Worm (Caenorhabditis elegans) whole organism, young adult: ENCODE results near the gene pcrg-1.

Experiments
- C06A6.2 ChIP-seq: fragments of 200-800 bp; sonication (Bioruptor generic); conservative IDR thresholded peaks from 2 replicates; pipeline ENCODE4 v1.3.6; 2022; ENCODE audit warnings: missing genetic modification characterization, missing compliant biosample characterization
- K11D2.4 ChIP-seq: fragments of 200-800 bp; sonication (Bioruptor generic); IDR thresholded peaks from 2 replicates; pipeline ENCODE4 v1.3.6; 2022; ENCODE audit warnings: missing genetic modification reagents, missing genetic modification characterization, missing compliant biosample characterization
- akir-1 ChIP-seq: fragments of 200-800 bp; sonication (Bioruptor generic); optimal IDR thresholded peaks from 2 replicates; lab custom pipeline; 2018; ENCODE audit warnings: mild to moderate bottlenecking, missing genetic modification characterization, moderate library complexity, missing compliant biosample characterization
- cebp-1 ChIP-seq, 2 experiments: fragments of 200-800 bp in 1 of 2; sonication (Bioruptor generic) in 1 of 2; sonication (generic microtip) in 1 of 2; IDR thresholded peaks in 1 of 2; optimal IDR thresholded peaks in 1 of 2; 2 replicates each; pipeline versions ENCODE4 v1.3.6 to Lab custom; 2017 to 2022; ENCODE audit warnings: missing compliant biosample characterization in 2 of 2, missing genetic modification characterization in 2 of 2, mild to moderate bottlenecking in 1 of 2, missing genetic modification reagents in 1 of 2, moderate library complexity in 1 of 2
- ets-4 ChIP-seq: fragments of 200-800 bp; sonication (Bioruptor generic); optimal IDR thresholded peaks from 2 replicates; lab custom pipeline; 2018; ENCODE audit warnings: mild to moderate bottlenecking, missing genetic modification characterization, missing compliant biosample characterization
- mes-4 ChIP-seq: sonication (generic microtip); optimal IDR thresholded peaks from 2 replicates; lab custom pipeline; 2016; ENCODE audit warnings: missing genotype, missing genetic modification characterization, missing compliant biosample characterization
- mxl-1 ChIP-seq: sonication (generic microtip); optimal IDR thresholded peaks from 2 replicates; lab custom pipeline; 2016; ENCODE audit warnings: missing genetic modification characterization, missing compliant biosample characterization
- nfya-1 ChIP-seq: sonication (generic microtip); optimal IDR thresholded peaks from 2 replicates; lab custom pipeline; 2017; ENCODE audit warnings: antibody characterized with exemption, missing compliant biosample characterization, missing genetic modification characterization, borderline replicate concordance; ENCODE audit not compliant: insufficient read depth
- unc-62 ChIP-seq: fragments of 150-350 bp; optimal IDR thresholded peaks from 2 replicates; lab custom pipeline; 2014; ENCODE audit warnings: missing biosample characterization, missing genetic modification reagents, missing genetic modification characterization
- ztf-6 ChIP-seq: fragments of 200-800 bp; sonication (Bioruptor generic); IDR thresholded peaks from 2 replicates; pipeline ENCODE4 v1.3.6; 2022; ENCODE audit warnings: missing genetic modification reagents, missing genetic modification characterization, missing compliant biosample characterization

ce11 chrII:7203110-7203509, 2.8 kb downstream of the pcrg-1 start, which contains the start of gene srd-56:
- no peak for TF ChIP-seq mxl-1 (tag; lab: Kevin White, UChicago)
- no peak for TF ChIP-seq C06A6.2 (GFP tag; lab: Robert Waterston, UW)
- TF ChIP-seq akir-1 = no peak
- no peak for TF ChIP-seq unc-62 (GFP tag; lab: Kevin White, UChicago)
- TF ChIP-seq ets-4 = no peak
- TF ChIP-seq K11D2.4 (GFP tag; lab: Robert Waterston, UW) = no peak
- no peak for TF ChIP-seq cebp-1 (GFP tag; IDR thresholded peaks at IDR 0.05; lab: Robert Waterston, UW)
- no peak for TF ChIP-seq cebp-1 (tag; optimal IDR thresholded peaks at IDR 0.05; lab: Kevin White, UChicago)
- no peak for TF ChIP-seq nfya-1 (tag; lab: Kevin White, UChicago)
- TF ChIP-seq mes-4 (tag; lab: Kevin White, UChicago) = no peak
- no peak for TF ChIP-seq ztf-6 (GFP tag; lab: Robert Waterston, UW)
